Fruit fly (Drosophila melanogaster) whole organism, prepupa: ENCODE measurements around the gene CG13599.

Source experiments
- CG16779 ChIP-seq: fragments of 200-800 bp; sonication (Bioruptor generic); optimal IDR thresholded peaks from 3 replicates; lab custom pipeline; 2017; ENCODE audit warnings: missing biosample characterization, mild to moderate bottlenecking, missing genetic modification characterization
- CG6808 ChIP-seq: fragments of 200-800 bp; sonication (Bioruptor generic); optimal IDR thresholded peaks from 3 replicates; lab custom pipeline; 2017; ENCODE audit warnings: missing biosample characterization, missing genetic modification characterization, mild to moderate bottlenecking, moderate library complexity, missing genetic modification reagents
- CG6854 ChIP-seq: fragments of 200-800 bp; sonication (Bioruptor generic); optimal IDR thresholded peaks from 2 replicates; lab custom pipeline; 2017; ENCODE audit warnings: missing biosample characterization, mild to moderate bottlenecking, missing genetic modification characterization
- CG8319 ChIP-seq: fragments of 200-800 bp; sonication (Bioruptor generic); optimal IDR thresholded peaks from 3 replicates; lab custom pipeline; 2016; ENCODE audit warnings: missing biosample characterization, missing genetic modification characterization
- Ets21C ChIP-seq: fragments of 200-800 bp; sonication (Bioruptor generic); optimal IDR thresholded peaks from 3 replicates; lab custom pipeline; 2016; ENCODE audit warnings: missing biosample characterization, missing genetic modification characterization
- Gug ChIP-seq: fragments of 200-800 bp; sonication (Bioruptor generic); IDR thresholded peaks from 2 replicates; pipeline ENCODE4 v1.3.6; 2022; ENCODE audit warnings: missing biosample characterization, missing genetic modification characterization
- Hr39 ChIP-seq: fragments of 200-800 bp; sonication (Bioruptor generic); optimal IDR thresholded peaks from 2 replicates; lab custom pipeline; 2016; ENCODE audit warnings: missing biosample characterization, missing genetic modification characterization
- Lpt ChIP-seq: fragments of 200-800 bp; sonication (Bioruptor generic); optimal IDR thresholded peaks from 3 replicates; lab custom pipeline; 2016; ENCODE audit warnings: missing biosample characterization, missing genetic modification characterization
- Met ChIP-seq: fragments of 200-800 bp; sonication (Bioruptor generic); optimal IDR thresholded peaks from 3 replicates; lab custom pipeline; 2016; ENCODE audit warnings: missing biosample characterization, missing genetic modification characterization
- Sox102F ChIP-seq: fragments of 200-800 bp; sonication (Bioruptor generic); optimal IDR thresholded peaks from 2 replicates; lab custom pipeline; 2016; ENCODE audit warnings: missing biosample characterization, mild to moderate bottlenecking, missing genetic modification characterization
- dsx ChIP-seq: fragments of 200-800 bp; optimal IDR thresholded peaks from 3 replicates; lab custom pipeline; 2019; ENCODE audit warnings: missing biosample characterization, mild to moderate bottlenecking, missing genetic modification characterization, moderate library complexity; ENCODE audit not compliant: poor library complexity, severe bottlenecking
- svp ChIP-seq: fragments of 200-800 bp; sonication (Bioruptor generic); peaks from one replicate; lab custom pipeline; 2016; ENCODE audit warnings: missing biosample characterization, missing genetic modification characterization

DNA sequence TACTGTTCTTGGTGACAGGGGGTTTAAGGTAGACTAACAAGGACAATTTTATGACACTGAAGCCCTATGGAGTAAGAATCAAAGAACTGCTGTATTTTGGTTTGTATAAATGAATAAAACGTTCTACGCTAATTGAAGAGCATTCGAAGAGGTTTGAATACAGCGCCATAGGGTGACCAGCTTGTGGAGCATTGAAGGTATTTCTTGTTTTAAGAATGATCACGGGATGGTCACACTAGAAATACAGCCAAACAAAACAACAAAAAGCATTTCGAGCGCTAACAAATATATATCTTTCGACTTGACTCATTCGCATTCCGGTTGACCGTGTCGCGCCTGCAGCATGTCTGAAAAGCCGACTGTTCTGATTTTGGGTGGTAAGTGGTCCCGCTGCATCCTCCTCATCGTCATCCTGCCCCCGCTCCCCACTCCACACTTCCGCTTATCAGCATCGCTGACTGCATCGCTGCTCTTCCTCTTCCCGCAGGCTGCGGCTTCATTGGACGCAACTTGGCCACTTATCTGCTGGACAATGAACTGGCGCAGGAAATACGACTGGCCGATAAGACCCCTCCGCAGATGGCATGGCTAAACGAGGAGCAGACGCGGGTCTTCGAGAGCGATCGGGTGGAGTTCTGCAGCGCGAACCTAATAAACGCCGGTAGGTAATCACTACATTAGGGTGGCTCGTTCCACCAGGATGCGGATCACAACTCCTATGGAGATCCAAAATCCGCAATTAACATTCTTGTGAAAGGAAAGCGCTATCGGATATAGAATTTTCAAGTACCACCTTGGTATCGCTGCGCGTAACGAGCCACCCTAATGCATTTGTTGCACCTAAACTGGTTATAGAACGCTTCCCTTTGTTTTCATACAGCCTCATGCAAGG is 2.5 kb downstream of the CG13599 start, which contains the start of gene CG5854:
- TF ChIP-seq CG6854 (GFP tag; lab: Kevin White, UChicago) (peak; percentile 87), CG6808 (peak; percentile 94), CG8319 (GFP tag; lab: Kevin White, UChicago) (peak; percentile 95), Gug (GFP tag; lab: Robert Waterston, UW) (peak; percentile 96), Sox102F (GFP tag; lab: Kevin White, UChicago) (peak; percentile 97), CG16779 (tag; lab: Kevin White, UChicago) (peak; percentile 96), dsx (peak; percentile 93), Lpt (GFP tag; lab: Kevin White, UChicago) (peak; percentile 91), Met (GFP tag; lab: Kevin White, UChicago) (peak; percentile 97), Hr39 (GFP tag; lab: Kevin White, UChicago) (peak; percentile 97), svp (peak; percentile 98), Ets21C (GFP tag; lab: Kevin White, UChicago) (peak; percentile 94)
